Worm (Caenorhabditis elegans): ENCODE measurements around the gene lem-4.

The lem-4 gene

ce11 chrIV:817879-818278, 36.7 kb downstream of the lem-4 start:
- TF ChIP-seq elt-1 (tag; optimal IDR thresholded peaks at IDR 0.05; ENCODE audit: borderline replicate concordance, insufficient read depth) (no peak), drap-1 (GFP tag; optimal IDR thresholded peaks at IDR 0.05) (no peak), sptf-1 (tag; optimal IDR thresholded peaks at IDR 0.05) (no peak), cnd-1 (tag; optimal IDR thresholded peaks at IDR 0.05) (no peak), nhr-12 (tag; optimal IDR thresholded peaks at IDR 0.05) (no peak), nhr-28 (tag; optimal IDR thresholded peaks at IDR 0.05) (no peak), unc-62 (GFP tag; optimal IDR thresholded peaks at IDR 0.05) (no peak)

ce11 chrIV:807027-807516, 47.5 kb downstream of the lem-4 start, which contains the start of gene Y55F3BL.6:
TSS of gene Y55F3BL.6 (minus strand) at chrIV:807077.
- TF ChIP-seq nhr-76 (tag; optimal IDR thresholded peaks at IDR 0.05) (no peak), tbx-8 (GFP tag; optimal IDR thresholded peaks at IDR 0.05) (no peak), snpc-4 (tag; optimal IDR thresholded peaks at IDR 0.05) (no peak), M03D4.4 (tag; optimal IDR thresholded peaks at IDR 0.05) (no peak), hlh-1 (tag; optimal IDR thresholded peaks at IDR 0.05) (no peak), mls-2 (tag; optimal IDR thresholded peaks at IDR 0.05) (no peak), sem-2 (GFP tag; optimal IDR thresholded peaks at IDR 0.05) (no peak), nhr-2 (tag; optimal IDR thresholded peaks at IDR 0.05) (no peak), ceh-83 (GFP tag; optimal IDR thresholded peaks at IDR 0.05) (no peak), drap-1 (GFP tag; optimal IDR thresholded peaks at IDR 0.05) (no peak), ztf-11 (tag; optimal IDR thresholded peaks at IDR 0.05) (no peak), ces-1 (GFP tag; optimal IDR thresholded peaks at IDR 0.05) (no peak), pha-4 (tag; optimal IDR thresholded peaks at IDR 0.05) (no peak)

ce11 chrIV:805693-806092, 48.9 kb downstream of the lem-4 start:
- TF ChIP-seq unc-39 (tag; optimal IDR thresholded peaks at IDR 0.05) (no peak), elt-3 (tag; optimal IDR thresholded peaks at IDR 0.05) (no peak), ham-2 (GFP tag; optimal IDR thresholded peaks at IDR 0.05) (no peak), snpc-4 (tag; optimal IDR thresholded peaks at IDR 0.05) (no peak), bed-3 (GFP tag; optimal IDR thresholded peaks at IDR 0.05) (no peak)

ce11 chrIV:804802-805201, 49.8 kb downstream of the lem-4 start, which contains the start of gene Y55F3BL.4:
TSS of gene Y55F3BL.4 (plus strand) at chrIV:805102.
- TF ChIP-seq ham-2 (GFP tag; optimal IDR thresholded peaks at IDR 0.05): no peak
- TF ChIP-seq unc-39 (tag; optimal IDR thresholded peaks at IDR 0.05): no peak
- no peak for TF ChIP-seq pha-4 (tag; optimal IDR thresholded peaks at IDR 0.05)

ce11 chrIV:801162-801561, 53.4 kb downstream of the lem-4 start:
- TF ChIP-seq blmp-1 (tag; optimal IDR thresholded peaks at IDR 0.05) (no peak), sptf-1 (tag; optimal IDR thresholded peaks at IDR 0.05) (no peak), elt-3 (tag; optimal IDR thresholded peaks at IDR 0.05) (no peak), unc-62 (GFP tag; optimal IDR thresholded peaks at IDR 0.05) (no peak), nhr-237 (tag; optimal IDR thresholded peaks at IDR 0.05) (no peak), elt-1 (tag; optimal IDR thresholded peaks at IDR 0.05; ENCODE audit: borderline replicate concordance, insufficient read depth) (no peak), ceh-39 (tag; optimal IDR thresholded peaks at IDR 0.05) (no peak), unc-39 (tag; optimal IDR thresholded peaks at IDR 0.05) (no peak), bed-3 (GFP tag; optimal IDR thresholded peaks at IDR 0.05) (no peak)

- TF ChIP-seq sptf-1 (tag; optimal IDR thresholded peaks at IDR 0.05) (no peak), flh-1 (GFP tag; optimal IDR thresholded peaks at IDR 0.05) (no peak), ceh-43 (GFP tag; optimal IDR thresholded peaks at IDR 0.05) (no peak), lin-13 (tag; optimal IDR thresholded peaks at IDR 0.05) (no peak), nhr-2 (tag; optimal IDR thresholded peaks at IDR 0.05) (no peak), mls-2 (tag; optimal IDR thresholded peaks at IDR 0.05) (no peak), elt-1 (tag; optimal IDR thresholded peaks at IDR 0.05; ENCODE audit: borderline replicate concordance, insufficient read depth) (no peak), ceh-39 (tag; optimal IDR thresholded peaks at IDR 0.05) (no peak), mab-5 (tag; optimal IDR thresholded peaks at IDR 0.05) (no peak), lsy-2 (tag; optimal IDR thresholded peaks at IDR 0.05) (no peak)
Observed at ce11 chrIV:800518-800917, 54.1 kb downstream of the lem-4 start, which contains the start of gene mrpl-46. TSS of gene mrpl-46 (plus strand) at chrIV:800818.

Data from whole organism, mixed stage, embryonic.